Fruit fly (Drosophila melanogaster): ENCODE measurements around the gene CG14109.
A peak's percentile ranks its signal among the peaks of the same experiment; 100 is the strongest.

Gene CG14109

dm6 chr3L:13478339-13479203, 37.9 kb downstream of the CG14109 start (continued):
- TF ChIP-seq Dip3 (GFP tag; optimal IDR thresholded peaks at IDR 0.05) (peak; percentile 29), CG1603 (tag; optimal IDR thresholded peaks at IDR 0.05) (peak; percentile 16), CG9609 (GFP tag; optimal IDR thresholded peaks at IDR 0.05) (no peak), MTF-1 (GFP tag; optimal IDR thresholded peaks at IDR 0.05; ENCODE audit: borderline replicate concordance) (no peak), lola (GFP tag; optimal IDR thresholded peaks at IDR 0.05) (no peak), CG2199 (GFP tag; IDR thresholded peaks at IDR 0.05) (no peak), Myb (GFP tag; optimal IDR thresholded peaks at IDR 0.05) (no peak), gro (GFP tag; optimal IDR thresholded peaks at IDR 0.05) (no peak), CG33557 (GFP tag; optimal IDR thresholded peaks at IDR 0.05) (no peak), CG14710 (tag; optimal IDR thresholded peaks at IDR 0.05) (no peak), sc (optimal IDR thresholded peaks at IDR 0.05) (no peak), sc (GFP tag; optimal IDR thresholded peaks at IDR 0.05) (no peak), hth (optimal IDR thresholded peaks at IDR 0.05) (no peak), az2 (GFP tag; optimal IDR thresholded peaks at IDR 0.05) (peak; percentile 4), CG6813 (GFP tag; optimal IDR thresholded peaks at IDR 0.05) (no peak), Poxn (GFP tag; IDR thresholded peaks at IDR 0.05) (0 out of 2 replicates have a peak, but pooled peaks have one; percentile 3), tna (GFP tag; IDR thresholded peaks at IDR 0.05; ENCODE audit: partially characterized antibody) (0 out of 2 replicates have a peak, but pooled peaks have one; percentile 34)

- TF ChIP-seq ttk (GFP tag; IDR thresholded peaks at IDR 0.05) (0 out of 2 replicates have a peak, but pooled peaks have one; percentile 10), Dip3 (GFP tag; optimal IDR thresholded peaks at IDR 0.05) (no peak), Atf3 (GFP tag; optimal IDR thresholded peaks at IDR 0.05) (no peak), CG7745 (tag; optimal IDR thresholded peaks at IDR 0.05) (no peak), amos (GFP tag; IDR thresholded peaks at IDR 0.05; ENCODE audit: partially characterized antibody) (no peak), B-H2 (GFP tag; optimal IDR thresholded peaks at IDR 0.05) (no peak), CG13624 (GFP tag; optimal IDR thresholded peaks at IDR 0.05) (no peak), D (optimal IDR thresholded peaks at IDR 0.05) (no peak), D (GFP tag; optimal IDR thresholded peaks at IDR 0.05) (no peak), nau (GFP tag; optimal IDR thresholded peaks at IDR 0.05) (peak; percentile 61), mirr (GFP tag; optimal IDR thresholded peaks at IDR 0.05) (no peak), lola (GFP tag; optimal IDR thresholded peaks at IDR 0.05) (no peak), sug (tag; optimal IDR thresholded peaks at IDR 0.05) (peak; percentile 47), HHEX (GFP tag; optimal IDR thresholded peaks at IDR 0.05) (no peak), NC2α (GFP tag; optimal IDR thresholded peaks at IDR 0.05) (no peak), Trl (optimal IDR thresholded peaks at IDR 0.05) (peak in 1 of 2 experiments; percentile 39), Trl (GFP tag; optimal IDR thresholded peaks at IDR 0.05) (no peak), Dfd (GFP tag; optimal IDR thresholded peaks at IDR 0.05) (no peak), vnd (GFP tag; IDR thresholded peaks at IDR 0.05; ENCODE audit: partially characterized antibody) (no peak), zfh2 (GFP tag; optimal IDR thresholded peaks at IDR 0.05) (no peak), chinmo (GFP tag; IDR thresholded peaks at IDR 0.05; ENCODE audit: partially characterized antibody) (0 out of 4 replicates have a peak, but pooled peaks have one; percentile 57), CG7372 (GFP tag; IDR thresholded peaks at IDR 0.05) (0 out of 2 replicates have a peak, but pooled peaks have one; percentile 33), CG13287 (GFP tag; IDR thresholded peaks at IDR 0.05; ENCODE audit: partially characterized antibody) (0 out of 2 replicates have a peak, but pooled peaks have one; percentile 7), hbn (GFP tag; IDR thresholded peaks at IDR 0.05; ENCODE audit: partially characterized antibody) (no peak), Spps (tag; optimal IDR thresholded peaks at IDR 0.05) (no peak), Med (GFP tag) (no peak), kah (GFP tag; optimal IDR thresholded peaks at IDR 0.05) (no peak), CG34224 (GFP tag; IDR thresholded peaks at IDR 0.05; ENCODE audit: partially characterized antibody) (peak; percentile 44; the same call in 1 of the 3 replicates), CG11504 (tag; optimal IDR thresholded peaks at IDR 0.05) (no peak), sc (optimal IDR thresholded peaks at IDR 0.05) (no peak), sc (GFP tag; optimal IDR thresholded peaks at IDR 0.05) (no peak)
Observed at dm6 chr3L:13479204-13479600, 38.5 kb downstream of the CG14109 start.
